Worm (Caenorhabditis elegans) whole organism, L4 larva: ENCODE results near the gene R10E4.11.

Experiments used
- dmd-8 ChIP-seq: fragments of 200-800 bp; sonication (Bioruptor generic); IDR thresholded peaks from 2 replicates; pipeline ENCODE4 v1.3.6; 2022; ENCODE audit warnings: missing genetic modification characterization, missing compliant biosample characterization
- hlh-30 ChIP-seq: sonication (generic microtip); optimal IDR thresholded peaks from 2 replicates; lab custom pipeline; 2017; ENCODE audit warnings: antibody characterized with exemption, mild to moderate bottlenecking, missing genetic modification characterization, missing compliant biosample characterization; ENCODE audit not compliant: insufficient read depth
- lin-39 ChIP-seq: fragments of 150-350 bp; optimal IDR thresholded peaks from 2 replicates; lab custom pipeline; 2014; ENCODE audit warnings: missing biosample characterization, missing genetic modification reagents, missing genetic modification characterization
- nhr-10 ChIP-seq: fragments of 150-350 bp; optimal IDR thresholded peaks from 2 replicates; lab custom pipeline; 2014; ENCODE audit warnings: missing biosample characterization, missing genetic modification characterization
- nhr-111 ChIP-seq: fragments of 200-800 bp; sonication (Bioruptor generic); optimal IDR thresholded peaks from 2 replicates; lab custom pipeline; 2018; ENCODE audit warnings: mild to moderate bottlenecking, missing genetic modification characterization, missing compliant biosample characterization

DNA sequence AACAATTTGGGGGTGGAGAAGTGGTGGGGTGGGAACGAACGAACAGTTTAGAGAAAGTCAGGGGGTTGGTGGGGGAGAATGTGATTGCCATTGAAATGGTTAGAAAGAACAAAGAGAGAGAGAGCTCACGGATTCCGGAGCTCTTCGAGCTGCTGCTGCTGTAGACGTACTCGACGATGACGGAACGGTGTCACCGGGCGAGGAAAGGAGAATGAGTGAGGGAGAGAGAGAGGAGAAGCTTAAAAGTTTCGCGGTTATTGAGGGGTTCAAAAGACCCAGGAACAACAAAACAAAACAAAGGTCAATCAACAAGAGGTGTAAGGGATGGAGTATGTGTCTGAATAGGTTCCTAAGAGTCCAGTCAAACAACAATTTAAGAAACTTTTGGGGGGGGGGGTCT is 24.6 kb downstream of the R10E4.11 start:
- TF ChIP-seq hlh-30 (tag; lab: Kevin White, UChicago) (no peak), lin-39 (tag; lab: Kevin White, UChicago) (no peak), nhr-111 (GFP tag; lab: Kevin White, UChicago) (no peak), dmd-8 (GFP tag; lab: Robert Waterston, UW) (no peak), nhr-10 (tag; lab: Kevin White, UChicago) (no peak)
